Worm (Caenorhabditis elegans) whole organism, L1 larva: Measurements from ENCODE around the gene str-188.
A peak's percentile ranks its signal among the peaks of the same experiment; 100 is the strongest.

Experiments used
- C04F5.9 ChIP-seq: sonication (generic microtip); optimal IDR thresholded peaks from 2 replicates; lab custom pipeline; 2016; ENCODE audit warnings: missing genetic modification characterization, missing compliant biosample characterization
- C16A3.4 ChIP-seq: fragments of 150-350 bp; optimal IDR thresholded peaks from 2 replicates; lab custom pipeline; 2014; ENCODE audit warnings: missing biosample characterization, missing genetic modification characterization
- C34B4.2 ChIP-seq: sonication (generic microtip); optimal IDR thresholded peaks from 2 replicates; lab custom pipeline; 2017; ENCODE audit warnings: mild to moderate bottlenecking, missing genetic modification characterization, missing compliant biosample characterization
- F16B12.6 ChIP-seq: fragments of 150-350 bp; optimal IDR thresholded peaks from 2 replicates; lab custom pipeline; 2014; ENCODE audit warnings: missing biosample characterization, missing genetic modification characterization
- aha-1 ChIP-seq: fragments of 150-350 bp; optimal IDR thresholded peaks from 2 replicates; lab custom pipeline; 2014; ENCODE audit warnings: missing biosample characterization, missing genetic modification characterization
- alr-1 ChIP-seq: fragments of 200-800 bp; sonication (Bioruptor generic); optimal IDR thresholded peaks from 2 replicates; lab custom pipeline; 2018; ENCODE audit warnings: borderline replicate concordance, mild to moderate bottlenecking, missing genetic modification characterization, missing compliant biosample characterization
- aly-2 ChIP-seq: fragments of 150-350 bp; optimal IDR thresholded peaks from 2 replicates; lab custom pipeline; 2014; ENCODE audit warnings: missing biosample characterization, missing genetic modification characterization
- blmp-1 ChIP-seq: fragments of 150-350 bp; optimal IDR thresholded peaks from 2 replicates; lab custom pipeline; 2014; ENCODE audit warnings: missing biosample characterization, missing genetic modification characterization
- ces-1 ChIP-seq: fragments of 150-350 bp; optimal IDR thresholded peaks from 2 replicates; lab custom pipeline; 2014; ENCODE audit warnings: missing biosample characterization, missing genetic modification reagents, missing genetic modification characterization
- elt-2 ChIP-seq: sonication (generic microtip); optimal IDR thresholded peaks from 2 replicates; lab custom pipeline; 2016; ENCODE audit warnings: missing genetic modification characterization, mild to moderate bottlenecking, inconsistent platforms, missing compliant biosample characterization, missing genetic modification reagents
- elt-3 ChIP-seq, 6 experiments: fragments of 150-350 bp in 1 of 6; sonication (generic microtip); optimal IDR thresholded peaks; 2 replicates each; lab custom pipeline; 2017 to 2018; ENCODE audit warnings: missing biosample characterization in 6 of 6, missing genetic modification characterization in 6 of 6, inconsistent platforms in 1 of 6
- ets-5 ChIP-seq: fragments of 200-800 bp; sonication (Bioruptor generic); IDR thresholded peaks from 2 replicates; pipeline ENCODE4 v1.3.6; 2022; ENCODE audit warnings: missing genetic modification characterization, missing compliant biosample characterization
- fkh-4 ChIP-seq: sonication (generic microtip); optimal IDR thresholded peaks from 2 replicates; lab custom pipeline; 2016; ENCODE audit warnings: missing compliant biosample characterization, missing genetic modification characterization, borderline replicate concordance
- fkh-8 ChIP-seq: sonication (generic microtip); optimal IDR thresholded peaks from 2 replicates; lab custom pipeline; 2016; ENCODE audit warnings: mild to moderate bottlenecking, missing genetic modification characterization, missing compliant biosample characterization
- fos-1 ChIP-seq: fragments of 150-350 bp; optimal IDR thresholded peaks from 2 replicates; lab custom pipeline; 2014; ENCODE audit warnings: missing biosample characterization, missing genetic modification characterization
- hlh-17 ChIP-seq: fragments of 200-800 bp; sonication (Bioruptor generic); optimal IDR thresholded peaks from 2 replicates; lab custom pipeline; 2018; ENCODE audit warnings: missing genetic modification characterization, mild to moderate bottlenecking, missing compliant biosample characterization, moderate library complexity, borderline replicate concordance
- hlh-4 ChIP-seq: sonication (generic microtip); optimal IDR thresholded peaks from 2 replicates; lab custom pipeline; 2016; ENCODE audit warnings: mild to moderate bottlenecking, missing genetic modification characterization, missing compliant biosample characterization
- hpl-2 ChIP-seq: fragments of 150-350 bp; optimal IDR thresholded peaks from 2 replicates; lab custom pipeline; 2014; ENCODE audit warnings: missing biosample characterization, missing genetic modification reagents, missing genetic modification characterization
- irx-1 ChIP-seq: sonication (generic microtip); optimal IDR thresholded peaks from 2 replicates; lab custom pipeline; 2016; ENCODE audit warnings: missing genetic modification characterization, missing compliant biosample characterization
- isw-1 ChIP-seq: fragments of 200-800 bp; sonication (Bioruptor generic); IDR thresholded peaks from 2 replicates; pipeline ENCODE4 v1.3.6; 2022; ENCODE audit warnings: missing genetic modification characterization, missing compliant biosample characterization
- jun-1 ChIP-seq: fragments of 150-350 bp; optimal IDR thresholded peaks from 2 replicates; lab custom pipeline; 2014; ENCODE audit warnings: missing biosample characterization, missing genetic modification reagents, missing genetic modification characterization
- lin-14 ChIP-seq: fragments of 200-800 bp; sonication (Bioruptor generic); optimal IDR thresholded peaks from 2 replicates; lab custom pipeline; 2018; ENCODE audit warnings: mild to moderate bottlenecking, missing genetic modification characterization, moderate library complexity, missing compliant biosample characterization
- lin-15B ChIP-seq: fragments of 150-350 bp; sonication (generic microtip); optimal IDR thresholded peaks from 3 replicates; lab custom pipeline; 2014; ENCODE audit warnings: missing biosample characterization, missing genetic modification characterization
- lsy-2 ChIP-seq, 2 experiments: fragments of 150-350 bp; optimal IDR thresholded peaks; 2 replicates each; lab custom pipeline; 2014; ENCODE audit warnings: missing biosample characterization in 2 of 2, missing genetic modification characterization in 2 of 2
- mep-1 ChIP-seq: fragments of 150-350 bp; optimal IDR thresholded peaks from 2 replicates; lab custom pipeline; 2014; ENCODE audit warnings: missing biosample characterization, missing genetic modification characterization
- nhr-11 ChIP-seq: fragments of 150-350 bp; optimal IDR thresholded peaks from 2 replicates; lab custom pipeline; 2014; ENCODE audit warnings: missing biosample characterization, missing genetic modification characterization
- nhr-12 ChIP-seq: sonication (generic microtip); optimal IDR thresholded peaks from 2 replicates; lab custom pipeline; 2017; ENCODE audit warnings: missing biosample characterization, missing genetic modification characterization
- nhr-20 ChIP-seq: sonication (generic microtip); optimal IDR thresholded peaks from 2 replicates; lab custom pipeline; 2016; ENCODE audit warnings: mild to moderate bottlenecking, missing genetic modification characterization, missing compliant biosample characterization
- nhr-28 ChIP-seq: fragments of 150-350 bp; optimal IDR thresholded peaks from 2 replicates; lab custom pipeline; 2014; ENCODE audit warnings: missing biosample characterization, missing genetic modification characterization
- nhr-77 ChIP-seq: fragments of 150-350 bp; optimal IDR thresholded peaks from 2 replicates; lab custom pipeline; 2014; ENCODE audit warnings: missing biosample characterization, missing genetic modification characterization
- nhr-84 ChIP-seq: sonication (generic microtip); optimal IDR thresholded peaks from 2 replicates; lab custom pipeline; 2017; ENCODE audit warnings: missing biosample characterization, missing genetic modification characterization
- nhr-85 ChIP-seq: sonication (generic microtip); peaks from one replicate; lab custom pipeline; 2016; ENCODE audit warnings: missing genetic modification characterization, inconsistent platforms, missing compliant biosample characterization
- nhr-90 ChIP-seq: sonication (generic microtip); optimal IDR thresholded peaks from 2 replicates; lab custom pipeline; 2016; ENCODE audit warnings: mild to moderate bottlenecking, missing genetic modification characterization, missing compliant biosample characterization; ENCODE audit not compliant: poor library complexity
- rnt-1 ChIP-seq: sonication (generic microtip); optimal IDR thresholded peaks from 2 replicates; lab custom pipeline; 2016; ENCODE audit warnings: mild to moderate bottlenecking, missing genetic modification characterization, moderate library complexity, missing compliant biosample characterization
- snpc-4 ChIP-seq: fragments of 150-350 bp; optimal IDR thresholded peaks from 2 replicates; lab custom pipeline; 2014; ENCODE audit warnings: missing biosample characterization, missing genetic modification characterization
- sox-4 ChIP-seq: sonication (generic microtip); optimal IDR thresholded peaks from 2 replicates; lab custom pipeline; 2016; ENCODE audit warnings: missing genetic modification characterization, missing compliant biosample characterization
- sup-37 ChIP-seq: fragments of 200-800 bp; sonication (Bioruptor generic); optimal IDR thresholded peaks from 2 replicates; lab custom pipeline; 2018; ENCODE audit warnings: mild to moderate bottlenecking, missing genetic modification characterization, missing compliant biosample characterization
- tbx-2 ChIP-seq: sonication (generic microtip); optimal IDR thresholded peaks from 2 replicates; lab custom pipeline; 2016; ENCODE audit warnings: missing genetic modification characterization, missing compliant biosample characterization
- tlp-1 ChIP-seq: fragments of 150-350 bp; optimal IDR thresholded peaks from 2 replicates; lab custom pipeline; 2014; ENCODE audit warnings: missing biosample characterization, missing genetic modification characterization
- unc-130 ChIP-seq: fragments of 150-350 bp; optimal IDR thresholded peaks from 2 replicates; lab custom pipeline; 2017; ENCODE audit warnings: missing biosample characterization, missing genetic modification characterization, inconsistent platforms
- unc-62 ChIP-seq: fragments of 150-350 bp; optimal IDR thresholded peaks from 2 replicates; lab custom pipeline; 2014; ENCODE audit warnings: missing biosample characterization, missing genetic modification reagents, missing genetic modification characterization
- unc-86 ChIP-seq: sonication (generic microtip); optimal IDR thresholded peaks from 2 replicates; lab custom pipeline; 2016; ENCODE audit warnings: missing genetic modification characterization, missing compliant biosample characterization
- unc-98 ChIP-seq: fragments of 200-800 bp; sonication (Bioruptor generic); IDR thresholded peaks from 2 replicates; pipeline ENCODE4 v1.3.6; 2022; ENCODE audit warnings: missing genetic modification characterization, missing compliant biosample characterization
- vab-15 ChIP-seq: sonication (generic microtip); optimal IDR thresholded peaks from 2 replicates; lab custom pipeline; 2017; ENCODE audit warnings: missing genotype, mild to moderate bottlenecking, missing genetic modification characterization, missing compliant biosample characterization
- xbp-1 ChIP-seq: sonication (generic microtip); optimal IDR thresholded peaks from 2 replicates; lab custom pipeline; 2016; ENCODE audit warnings: missing genetic modification characterization, missing compliant biosample characterization
- ztf-11 ChIP-seq, 2 experiments: sonication (generic microtip); optimal IDR thresholded peaks; 2 replicates each; lab custom pipeline; 2016 to 2017; ENCODE audit warnings: missing genetic modification characterization in 2 of 2, missing biosample characterization in 1 of 2, missing compliant biosample characterization in 1 of 2

Gene str-188

ce11 chrV:9724021-9724671 lies 7.6 kb downstream of the str-188 start, which contains the start of gene slcr-46.3 (continued):
- TF ChIP-seq nhr-85 (tag; lab: Kevin White, UChicago) (peak; percentile 76), irx-1 (tag; lab: Kevin White, UChicago) (no peak), jun-1 (no peak), mep-1 (peak; percentile 7), aly-2 (tag; lab: Kevin White, UChicago) (no peak), hlh-17 (no peak), elt-3 (tag; optimal IDR thresholded peaks at IDR 0.05; lab: Kevin White, UChicago) (peak in 1 of 6 experiments; percentile 9), vab-15 (tag; lab: Kevin White, UChicago) (no peak), elt-2 (tag; lab: Kevin White, UChicago) (no peak), aha-1 (tag; lab: Kevin White, UChicago) (no peak), unc-130 (tag; lab: Kevin White, UChicago) (no peak), unc-86 (no peak), ces-1 (GFP tag; lab: Kevin White, UChicago) (no peak), sox-4 (no peak), ztf-11 (tag; optimal IDR thresholded peaks at IDR 0.05; lab: Kevin White, UChicago) (no peak), lsy-2 (tag; optimal IDR thresholded peaks at IDR 0.05; lab: Kevin White, UChicago) (peak in 1 of 2 experiments; percentile 49), fkh-4 (no peak), unc-62 (no peak), hlh-4 (tag; lab: Kevin White, UChicago) (no peak), nhr-12 (tag; lab: Kevin White, UChicago) (no peak), nhr-11 (tag; lab: Kevin White, UChicago) (no peak), tlp-1 (tag; lab: Kevin White, UChicago) (no peak), isw-1 (no peak), F16B12.6 (tag; lab: Kevin White, UChicago) (no peak), tbx-2 (no peak), fos-1 (tag; lab: Kevin White, UChicago) (no peak), ets-5 (GFP tag; lab: Robert Waterston, UW) (no peak), C04F5.9 (tag; lab: Kevin White, UChicago) (no peak), C16A3.4 (tag; lab: Kevin White, UChicago) (peak; percentile 13), snpc-4 (tag; lab: Kevin White, UChicago) (no peak), nhr-77 (tag; lab: Kevin White, UChicago) (no peak), sup-37 (no peak), C34B4.2 (no peak), nhr-90 (tag; lab: Kevin White, UChicago) (no peak), xbp-1 (no peak), lin-14 (GFP tag; lab: Kevin White, UChicago) (peak; percentile 42), nhr-28 (tag; lab: Kevin White, UChicago) (no peak), lin-15B (tag; lab: Kevin White, UChicago) (no peak), nhr-84 (no peak), alr-1 (tag; lab: Kevin White, UChicago) (no peak), unc-98 (no peak), nhr-20 (tag; lab: Kevin White, UChicago) (no peak), blmp-1 (peak; percentile 25), hpl-2 (GFP tag; lab: Kevin White, UChicago) (no peak), rnt-1 (tag; lab: Kevin White, UChicago) (no peak), fkh-8 (no peak)
